Fruit fly (Drosophila melanogaster) whole organism, wandering third instar larva: ENCODE data around the gene Nprl2.

Experiments used
- Abd-B ChIP-seq: fragments of >200 bp; optimal IDR thresholded peaks from 2 replicates; lab custom pipeline; 2017; ENCODE audit warnings: missing biosample characterization, missing genetic modification characterization
- CG32264 ChIP-seq: fragments of 200-800 bp; sonication (Bioruptor generic); optimal IDR thresholded peaks from 2 replicates; lab custom pipeline; 2016; ENCODE audit warnings: missing biosample characterization, missing genetic modification characterization
- CrebA ChIP-seq: fragments of 200-800 bp; sonication (Bioruptor generic); optimal IDR thresholded peaks from 2 replicates; lab custom pipeline; 2016; ENCODE audit warnings: missing biosample characterization, mild to moderate bottlenecking, missing genetic modification characterization, borderline replicate concordance
- Dfd ChIP-seq: fragments of >200 bp; optimal IDR thresholded peaks from 2 replicates; lab custom pipeline; 2017; ENCODE audit warnings: missing biosample characterization, missing genetic modification characterization
- GATAd ChIP-seq: sonication (Bioruptor generic); optimal IDR thresholded peaks from 2 replicates; lab custom pipeline; 2016; ENCODE audit warnings: missing biosample characterization, missing genetic modification characterization
- HLH106 ChIP-seq: fragments of 200-800 bp; optimal IDR thresholded peaks from 3 replicates; lab custom pipeline; 2019; ENCODE audit warnings: missing biosample characterization, mild to moderate bottlenecking, missing genetic modification characterization, moderate library complexity
- Hnf4 ChIP-seq: fragments of 200-800 bp; sonication (Bioruptor generic); optimal IDR thresholded peaks from 2 replicates; lab custom pipeline; 2016; ENCODE audit warnings: missing biosample characterization, mild to moderate bottlenecking, missing genetic modification characterization
- Mio ChIP-seq: sonication (Bioruptor generic); optimal IDR thresholded peaks from 2 replicates; lab custom pipeline; 2016; ENCODE audit warnings: missing biosample characterization, missing genetic modification characterization
- OdsH ChIP-seq: fragments of 200-800 bp; sonication (Bioruptor generic); optimal IDR thresholded peaks from 2 replicates; lab custom pipeline; 2016; ENCODE audit warnings: missing biosample characterization, mild to moderate bottlenecking, missing genetic modification characterization
- Rel ChIP-seq, 2 experiments: fragments of 200-800 bp; sonication (Bioruptor generic) in 1 of 2; optimal IDR thresholded peaks; 2 replicates in 1 of 2; 3 replicates in 1 of 2; lab custom pipeline; 2016 to 2019; ENCODE audit warnings: mild to moderate bottlenecking in 2 of 2, missing biosample characterization in 2 of 2, missing genetic modification characterization in 2 of 2, moderate library complexity in 1 of 2
- Sp1 ChIP-seq: fragments of 200-800 bp; sonication (Bioruptor generic); optimal IDR thresholded peaks from 3 replicates; lab custom pipeline; 2019; ENCODE audit warnings: missing biosample characterization, mild to moderate bottlenecking, missing genetic modification characterization, moderate library complexity
- Vsx2 ChIP-seq: fragments of 200-300, 225-300 bp; sonication (Bioruptor generic); optimal IDR thresholded peaks from 2 replicates; lab custom pipeline; 2018; ENCODE audit warnings: missing biosample characterization, missing genetic modification characterization; ENCODE audit not compliant: partially characterized antibody
- br ChIP-seq: fragments of 200-800 bp; sonication (Bioruptor generic); optimal IDR thresholded peaks from 2 replicates; lab custom pipeline; 2016; ENCODE audit warnings: missing biosample characterization, missing genetic modification characterization
- dl ChIP-seq, 2 experiments: fragments of 175-275, 200-275 bp in 1 of 2; fragments of 200-275 bp in 1 of 2; sonication (Bioruptor generic); optimal IDR thresholded peaks; lab custom pipeline; 2018; ENCODE audit warnings: mild to moderate bottlenecking in 2 of 2, missing biosample characterization in 2 of 2, missing genetic modification characterization in 2 of 2, moderate library complexity in 2 of 2; ENCODE audit not compliant: partially characterized antibody in 2 of 2, insufficient read depth in 1 of 2
- dmrt93B ChIP-seq: fragments of 200-800 bp; sonication (Bioruptor generic); optimal IDR thresholded peaks from 2 replicates; lab custom pipeline; 2018; ENCODE audit warnings: missing biosample characterization, mild to moderate bottlenecking, missing genetic modification characterization
- ey ChIP-seq: fragments of 200-800 bp; sonication (Bioruptor generic); optimal IDR thresholded peaks from 2 replicates; lab custom pipeline; 2016; ENCODE audit warnings: missing biosample characterization, missing genetic modification characterization
- foxo ChIP-seq, 2 experiments: fragments of 200-800 bp; sonication (Bioruptor generic); optimal IDR thresholded peaks; 2 replicates in 1 of 2; 3 replicates in 1 of 2; lab custom pipeline; 2016 to 2017; ENCODE audit warnings: missing biosample characterization in 2 of 2, missing genetic modification characterization in 2 of 2
- fru ChIP-seq: fragments of 200-800 bp; sonication (Bioruptor generic); optimal IDR thresholded peaks from 3 replicates; lab custom pipeline; 2016; ENCODE audit warnings: missing biosample characterization, mild to moderate bottlenecking, missing genetic modification characterization
- h ChIP-seq: fragments of 200-800 bp; sonication (Bioruptor generic); optimal IDR thresholded peaks from 3 replicates; lab custom pipeline; 2016; ENCODE audit warnings: missing biosample characterization, mild to moderate bottlenecking, missing genetic modification characterization
- jim ChIP-seq: fragments of 175-275, 200-325 bp; sonication (Bioruptor generic); optimal IDR thresholded peaks from 2 replicates; lab custom pipeline; 2016; ENCODE audit warnings: missing biosample characterization, mild to moderate bottlenecking, missing genetic modification characterization
- pan ChIP-seq: fragments of >200 bp; optimal IDR thresholded peaks from 2 replicates; lab custom pipeline; 2017
- psq ChIP-seq: fragments of 200-800 bp; sonication (Bioruptor generic); optimal IDR thresholded peaks from 3 replicates; lab custom pipeline; 2017; ENCODE audit warnings: missing biosample characterization, mild to moderate bottlenecking, missing genetic modification characterization, moderate library complexity
- rgr ChIP-seq: fragments of 200-800 bp; sonication (Bioruptor generic); optimal IDR thresholded peaks from 3 replicates; lab custom pipeline; 2016; ENCODE audit warnings: missing biosample characterization, mild to moderate bottlenecking, missing genetic modification characterization
- sage ChIP-seq: fragments of 200-800 bp; sonication (Bioruptor generic); optimal IDR thresholded peaks from 2 replicates; lab custom pipeline; 2016; ENCODE audit warnings: missing biosample characterization, mild to moderate bottlenecking, missing genetic modification characterization
- sv ChIP-seq: fragments of 200-800 bp; sonication (Bioruptor generic); optimal IDR thresholded peaks from 3 replicates; lab custom pipeline; 2016; ENCODE audit warnings: missing biosample characterization, missing genetic modification characterization
- tai ChIP-seq: sonication (Bioruptor generic); optimal IDR thresholded peaks from 2 replicates; lab custom pipeline; 2016; ENCODE audit warnings: missing biosample characterization, missing genetic modification characterization
- usp ChIP-seq: fragments of >200 bp; optimal IDR thresholded peaks from 2 replicates; lab custom pipeline; 2017; ENCODE audit warnings: missing biosample characterization, missing genetic modification characterization

The Nprl2 gene

dm6 chrX:16873053-16873452 lies 11.1 kb downstream of the Nprl2 start:
- TF ChIP-seq fru (GFP tag; lab: Kevin White, UChicago): no peak
- TF ChIP-seq dmrt93B (GFP tag; lab: Kevin White, UChicago): peak; percentile 12
- TF ChIP-seq HLH106 (tag; lab: Kevin White, UChicago): peak; percentile 23
- TF ChIP-seq Rel (GFP tag; optimal IDR thresholded peaks at IDR 0.05; lab: Kevin White, UChicago): no peak
- no peak for TF ChIP-seq Rel (tag; optimal IDR thresholded peaks at IDR 0.05; lab: Kevin White, UChicago)
- peak; percentile 33 for TF ChIP-seq Sp1 (GFP tag; lab: Kevin White, UChicago)
- no peak for TF ChIP-seq usp (GFP tag; lab: Kevin White, UChicago)
- TF ChIP-seq psq (GFP tag; lab: Kevin White, UChicago): peak; percentile 19

dm6 chrX:16871808-16872207 lies 12.4 kb downstream of the Nprl2 start:
- TF ChIP-seq jim: no peak
- TF ChIP-seq foxo (GFP tag; optimal IDR thresholded peaks at IDR 0.05; lab: Kevin White, UChicago): peak in 1 of 2 experiments; percentile 14
- peak; percentile 18 for TF ChIP-seq HLH106 (tag; lab: Kevin White, UChicago)
- TF ChIP-seq ey (GFP tag; lab: Kevin White, UChicago): peak; percentile 41
- peak; percentile 55 for TF ChIP-seq fru (GFP tag; lab: Kevin White, UChicago)
- TF ChIP-seq br: peak; percentile 23
- TF ChIP-seq tai (GFP tag; lab: Kevin White, UChicago): no peak
- TF ChIP-seq h (GFP tag; lab: Kevin White, UChicago): peak; percentile 29
- TF ChIP-seq OdsH (GFP tag; lab: Kevin White, UChicago): peak; percentile 34

- TF ChIP-seq pan (lab: Kevin White, UChicago): no peak
- no peak for TF ChIP-seq rgr (GFP tag; lab: Kevin White, UChicago)
- no peak for TF ChIP-seq psq (GFP tag; lab: Kevin White, UChicago)
- TF ChIP-seq dmrt93B (GFP tag; lab: Kevin White, UChicago): no peak
- no peak for TF ChIP-seq sage (GFP tag; lab: Kevin White, UChicago)
- TF ChIP-seq OdsH (GFP tag; lab: Kevin White, UChicago): no peak
- TF ChIP-seq fru (GFP tag; lab: Kevin White, UChicago): no peak
- no peak for TF ChIP-seq br
- no peak for TF ChIP-seq Abd-B (GFP tag; lab: Kevin White, UChicago)
- no peak for TF ChIP-seq dl (GFP tag; optimal IDR thresholded peaks at IDR 0.05; lab: Kevin White, UChicago; ENCODE audit: insufficient read depth in 1 of 2, partially characterized antibody in 2 of 2)
- no peak for TF ChIP-seq CG32264
- no peak for TF ChIP-seq Hnf4 (GFP tag; lab: Kevin White, UChicago)
Measured at dm6 chrX:16867622-16868021, 16.5 kb downstream of the Nprl2 start.

dm6 chrX:16859732-16860131 lies 24.4 kb downstream of the Nprl2 start:
- TF ChIP-seq Abd-B (GFP tag; lab: Kevin White, UChicago): no peak
- no peak for TF ChIP-seq CrebA (GFP tag; lab: Kevin White, UChicago)
- no peak for TF ChIP-seq psq (GFP tag; lab: Kevin White, UChicago)
- no peak for TF ChIP-seq ey (GFP tag; lab: Kevin White, UChicago)
- no peak for TF ChIP-seq GATAd
- no peak for TF ChIP-seq Vsx2 (GFP tag; lab: Kevin White, UChicago)
- no peak for TF ChIP-seq CG32264

dm6 chrX:16854746-16855145 lies 29.4 kb downstream of the Nprl2 start:
- TF ChIP-seq sv (GFP tag; lab: Kevin White, UChicago) (peak; percentile 16), HLH106 (tag; lab: Kevin White, UChicago) (no peak)

dm6 chrX:16849517-16849916 lies 34.6 kb downstream of the Nprl2 start:
- TF ChIP-seq fru (GFP tag; lab: Kevin White, UChicago) (no peak), Dfd (GFP tag; lab: Kevin White, UChicago) (peak; percentile 35)

- TF ChIP-seq psq (GFP tag; lab: Kevin White, UChicago) (no peak), Mio (GFP tag; lab: Kevin White, UChicago) (no peak), Vsx2 (GFP tag; lab: Kevin White, UChicago) (no peak)
Measured at dm6 chrX:16848978-16849377, 35.2 kb downstream of the Nprl2 start.
